Fruit fly (Drosophila melanogaster) whole organism, pupa: ENCODE data around the gene Dhc16F.

Experiments
- CG10348 ChIP-seq: fragments of 200-800 bp; sonication (Bioruptor generic); IDR thresholded peaks from 2 replicates; pipeline ENCODE4 v1.3.6; 2022; ENCODE audit warnings: missing biosample characterization, missing genetic modification characterization
- CG12605 ChIP-seq: fragments of 200-800 bp; sonication (Bioruptor generic); IDR thresholded peaks from 2 replicates; pipeline ENCODE4 v1.3.6; 2022; ENCODE audit warnings: missing biosample characterization, missing genetic modification characterization
- CG13204 ChIP-seq: fragments of 200-800 bp; sonication (Bioruptor generic); optimal IDR thresholded peaks from 2 replicates; lab custom pipeline; 2018; ENCODE audit warnings: missing biosample characterization, mild to moderate bottlenecking, missing genetic modification characterization, moderate library complexity
- CG14655 ChIP-seq: fragments of 200-800 bp; sonication (Bioruptor generic); optimal IDR thresholded peaks from 3 replicates; lab custom pipeline; 2017; ENCODE audit warnings: mild to moderate bottlenecking, missing biosample characterization, missing genetic modification reagents, missing genetic modification characterization
- CG15710 ChIP-seq: fragments of 200-800 bp; sonication (Bioruptor generic); optimal IDR thresholded peaks from 2 replicates; lab custom pipeline; 2018; ENCODE audit warnings: missing biosample characterization, mild to moderate bottlenecking, missing genetic modification characterization, moderate library complexity
- CG17806 ChIP-seq: fragments of 200-800 bp; sonication (Bioruptor generic); optimal IDR thresholded peaks from 2 replicates; lab custom pipeline; 2018; ENCODE audit warnings: missing biosample characterization, mild to moderate bottlenecking, missing genetic modification characterization, moderate library complexity
- CG32121 ChIP-seq: fragments of 200-800 bp; sonication (Bioruptor generic); IDR thresholded peaks from 2 replicates; pipeline ENCODE4 v1.3.6; 2022; ENCODE audit warnings: missing biosample characterization, missing genetic modification characterization
- CG34367 ChIP-seq: fragments of 200-800 bp; sonication (Bioruptor generic); optimal IDR thresholded peaks from 2 replicates; lab custom pipeline; 2018; ENCODE audit warnings: missing biosample characterization, mild to moderate bottlenecking, missing genetic modification characterization
- CG4496 ChIP-seq: fragments of 200-800 bp; sonication (Bioruptor generic); IDR thresholded peaks from 3 replicates; pipeline ENCODE4 v1.3.6; 2022; ENCODE audit warnings: missing biosample characterization, missing genetic modification characterization
- CG8159 ChIP-seq: fragments of 200-800 bp; sonication (Bioruptor generic); optimal IDR thresholded peaks from 3 replicates; lab custom pipeline; 2018; ENCODE audit warnings: missing biosample characterization, mild to moderate bottlenecking, missing genetic modification characterization, moderate library complexity
- CG8301 ChIP-seq: fragments of 200-800 bp; sonication (Bioruptor generic); optimal IDR thresholded peaks from 2 replicates; lab custom pipeline; 2018; ENCODE audit warnings: missing biosample characterization, mild to moderate bottlenecking, missing genetic modification characterization
- CG9948 ChIP-seq: fragments of 200-800 bp; sonication (Bioruptor generic); optimal IDR thresholded peaks from 2 replicates; lab custom pipeline; 2018; ENCODE audit warnings: missing biosample characterization, mild to moderate bottlenecking, missing genetic modification characterization, moderate library complexity
- D1 ChIP-seq: fragments of 200-800 bp; sonication (Bioruptor generic); optimal IDR thresholded peaks from 2 replicates; lab custom pipeline; 2018; ENCODE audit warnings: missing biosample characterization, mild to moderate bottlenecking, missing genetic modification characterization, moderate library complexity
- EcR ChIP-seq: fragments of 200-800 bp; sonication (Bioruptor generic); optimal IDR thresholded peaks from 3 replicates; lab custom pipeline; 2019; ENCODE audit warnings: missing biosample characterization, missing genetic modification characterization, mild to moderate bottlenecking, moderate library complexity, missing genetic modification reagents
- Ets98B ChIP-seq: fragments of 200-800 bp; sonication (Bioruptor generic); IDR thresholded peaks from 2 replicates; pipeline ENCODE4 v1.3.6; 2022; ENCODE audit warnings: missing biosample characterization, missing genetic modification characterization
- Pif1A ChIP-seq: fragments of 200-800 bp; sonication (Bioruptor generic); optimal IDR thresholded peaks from 3 replicates; lab custom pipeline; 2016; ENCODE audit warnings: missing biosample characterization, missing genetic modification characterization
- Pif1B ChIP-seq: fragments of 200-800 bp; sonication (Bioruptor generic); optimal IDR thresholded peaks from 3 replicates; lab custom pipeline; 2016; ENCODE audit warnings: missing biosample characterization, missing genetic modification characterization
- Snoo ChIP-seq: fragments of 200-800 bp; sonication (Bioruptor generic); optimal IDR thresholded peaks from 3 replicates; lab custom pipeline; 2017; ENCODE audit warnings: missing biosample characterization, mild to moderate bottlenecking, missing genetic modification characterization, inconsistent platforms
- fd96Ca ChIP-seq: fragments of 200-800 bp; sonication (Bioruptor generic); IDR thresholded peaks from 3 replicates; pipeline ENCODE4 v1.3.6; 2022; ENCODE audit warnings: missing biosample characterization, missing genetic modification characterization
- gl ChIP-seq: fragments of 200-800 bp; sonication (Bioruptor generic); optimal IDR thresholded peaks from 2 replicates; lab custom pipeline; 2018; ENCODE audit warnings: missing biosample characterization, mild to moderate bottlenecking, missing genetic modification characterization
- rn ChIP-seq: fragments of 200-800 bp; sonication (Bioruptor generic); IDR thresholded peaks from 2 replicates; pipeline ENCODE4 v1.3.6; 2022; ENCODE audit warnings: missing biosample characterization, missing genetic modification characterization

The Dhc16F gene

DNA sequence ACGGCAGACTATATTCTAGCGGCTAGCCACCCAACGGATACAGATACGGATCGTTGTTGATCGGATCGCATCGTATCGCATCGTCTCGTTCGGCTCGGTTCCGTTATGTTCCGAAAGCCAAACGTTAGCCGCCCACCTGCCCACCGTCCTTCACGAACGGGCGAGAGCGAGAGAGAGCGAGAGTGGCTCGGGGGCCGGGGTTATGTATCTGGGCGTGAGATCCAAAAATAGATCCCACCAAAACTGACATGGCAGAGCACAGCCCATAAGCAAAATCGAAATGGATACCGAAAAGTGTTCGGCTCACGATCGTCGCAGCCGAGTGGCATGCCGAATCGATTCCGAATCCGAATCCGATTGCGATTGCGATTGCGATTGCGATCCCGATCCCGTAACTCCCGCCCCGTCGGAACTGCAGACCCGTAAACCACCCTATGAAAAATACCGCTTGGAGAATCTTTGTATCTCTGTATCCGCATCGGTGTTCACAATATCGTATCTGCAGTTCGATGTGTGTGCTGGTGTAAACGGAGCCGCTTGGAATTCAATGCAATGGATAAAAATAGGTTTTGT lies 52.6 kb downstream of the Dhc16F start, which contains the start of gene wupA:
Gene wupA, minus strand, starts transcription at position 112 of the 573 bp plus-strand sequence.
- no peak for TF ChIP-seq CG8301 (tag; lab: Kevin White, UChicago)
- no peak for TF ChIP-seq Ets98B (GFP tag; lab: Robert Waterston, UW)
- no peak for TF ChIP-seq CG17806 (tag; lab: Kevin White, UChicago)
- TF ChIP-seq CG13204 (GFP tag; lab: Kevin White, UChicago): no peak
- no peak for TF ChIP-seq CG8159 (tag; lab: Kevin White, UChicago)
- no peak for TF ChIP-seq CG10348 (GFP tag; lab: Robert Waterston, UW)
- TF ChIP-seq gl: no peak
- TF ChIP-seq rn (GFP tag; lab: Robert Waterston, UW): no peak
- no peak for TF ChIP-seq CG34367
- TF ChIP-seq CG12605: no peak
- no peak for TF ChIP-seq CG14655 (GFP tag; lab: Kevin White, UChicago)
- TF ChIP-seq Pif1B (GFP tag; lab: Kevin White, UChicago): no peak
- TF ChIP-seq EcR (GFP tag; lab: Kevin White, UChicago): no peak

DNA sequence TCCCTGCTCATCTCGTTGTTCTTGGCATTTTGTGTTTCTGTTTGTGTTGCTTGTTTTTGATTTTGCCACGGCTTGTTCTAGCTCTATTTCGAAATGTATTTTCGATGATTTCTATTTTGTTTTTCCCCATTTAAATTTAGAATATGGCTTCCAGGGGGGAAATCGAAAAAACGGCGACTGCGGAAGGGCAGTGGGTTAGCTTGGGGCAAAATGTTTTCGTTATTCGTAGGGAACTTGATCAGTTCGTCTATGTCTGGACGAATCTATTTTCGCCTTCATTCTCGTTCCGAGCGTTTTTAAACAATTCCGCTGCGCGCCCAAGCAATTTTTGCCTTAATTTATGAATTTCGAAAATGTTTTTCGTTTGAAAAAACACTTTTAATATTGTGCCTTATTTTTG lies 54.2 kb downstream of the Dhc16F start:
- TF ChIP-seq fd96Ca (no peak), Snoo (tag; lab: Kevin White, UChicago) (no peak), CG4496 (GFP tag; lab: Robert Waterston, UW) (no peak), gl (no peak), rn (GFP tag; lab: Robert Waterston, UW) (no peak), EcR (GFP tag; lab: Kevin White, UChicago) (no peak), CG32121 (GFP tag; lab: Robert Waterston, UW) (no peak), CG8159 (tag; lab: Kevin White, UChicago) (no peak), CG14655 (GFP tag; lab: Kevin White, UChicago) (no peak), CG8301 (tag; lab: Kevin White, UChicago) (no peak), CG12605 (no peak), CG10348 (GFP tag; lab: Robert Waterston, UW) (no peak), CG15710 (tag; lab: Kevin White, UChicago) (no peak), CG17806 (tag; lab: Kevin White, UChicago) (no peak), Pif1A (no peak), Pif1B (GFP tag; lab: Kevin White, UChicago) (no peak), D1 (no peak), CG9948 (tag; lab: Kevin White, UChicago) (no peak)

DNA sequence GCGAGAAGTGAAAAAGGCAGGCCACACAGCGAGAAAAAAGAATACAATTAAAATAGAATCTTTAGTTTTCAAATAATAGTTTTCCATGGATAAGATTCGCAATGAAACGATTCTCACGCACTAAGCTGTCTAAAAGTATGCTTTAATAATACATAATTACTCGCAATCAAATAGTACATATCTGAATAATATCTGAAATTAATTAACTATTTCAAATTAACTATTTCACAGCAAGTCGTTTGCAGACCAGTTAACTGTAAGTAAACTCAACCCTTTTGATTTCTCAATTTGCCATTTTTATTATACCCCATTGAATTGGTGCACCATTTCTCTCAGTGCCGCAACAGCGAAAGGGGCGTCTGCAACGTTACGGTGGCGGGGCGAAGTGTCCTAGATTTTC lies 61.2 kb downstream of the Dhc16F start:
- TF ChIP-seq rn (GFP tag; lab: Robert Waterston, UW): no peak
- no peak for TF ChIP-seq CG15710 (tag; lab: Kevin White, UChicago)
- no peak for TF ChIP-seq fd96Ca
- TF ChIP-seq CG13204 (GFP tag; lab: Kevin White, UChicago): no peak
- no peak for TF ChIP-seq Pif1A
